Worm (Caenorhabditis elegans) whole organism, L4/young adult: ENCODE data around the gene dnpp-1.

ENCODE experiments used
- W03F9.2 ChIP-seq: fragments of 150-350 bp; optimal IDR thresholded peaks from 2 replicates; lab custom pipeline; 2014; ENCODE audit warnings: missing biosample characterization, missing genetic modification characterization
- dao-5 ChIP-seq: sonication (generic microtip); optimal IDR thresholded peaks from 2 replicates; lab custom pipeline; 2016; ENCODE audit warnings: missing genotype, missing genetic modification characterization, moderate library complexity, missing compliant biosample characterization
- him-1 ChIP-seq: sonication (generic microtip); optimal IDR thresholded peaks from 2 replicates; lab custom pipeline; 2016; ENCODE audit warnings: missing genotype, missing genetic modification reagents, missing genetic modification characterization, missing compliant biosample characterization

- TF ChIP-seq W03F9.2 (tag; lab: Kevin White, UChicago) (no peak), him-1 (tag; lab: Kevin White, UChicago) (no peak), dao-5 (no peak)
Measured at ce11 chrIII:5839598-5839997, 24.0 kb downstream of the dnpp-1 start.
